Worm (Caenorhabditis elegans) whole organism, L4/young adult: ENCODE data around the gene Y48C3A.5.

Experiments
- dao-5 ChIP-seq: sonication (generic microtip); optimal IDR thresholded peaks from 2 replicates; lab custom pipeline; 2016; ENCODE audit warnings: missing genotype, missing genetic modification characterization, moderate library complexity, missing compliant biosample characterization
- him-1 ChIP-seq: sonication (generic microtip); optimal IDR thresholded peaks from 2 replicates; lab custom pipeline; 2016; ENCODE audit warnings: missing genotype, missing genetic modification reagents, missing genetic modification characterization, missing compliant biosample characterization

DNA sequence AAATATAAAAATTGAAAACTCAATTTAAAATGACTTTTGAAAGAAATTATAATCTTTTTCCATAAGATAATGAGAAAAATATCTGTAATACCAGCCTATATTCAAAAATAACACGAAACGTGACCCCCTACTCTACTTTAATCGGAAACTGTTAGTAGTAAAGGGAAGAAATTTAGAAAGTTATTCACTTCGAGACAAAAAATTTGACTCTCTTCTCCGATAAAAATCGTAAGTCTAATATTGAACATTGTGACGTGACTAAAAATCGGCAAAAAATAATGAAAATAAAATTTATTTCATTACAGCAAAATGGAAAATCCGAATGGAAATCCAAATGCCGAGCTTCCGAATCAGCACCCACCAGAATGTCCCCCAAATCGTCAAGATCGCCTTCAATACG, 22.0 kb upstream of the Y48C3A.5 start, which contains the start of gene F15D4.6:
- TF ChIP-seq him-1 (tag; lab: Kevin White, UChicago) (no peak), dao-5 (tag; lab: Kevin White, UChicago) (no peak)
